Worm (Caenorhabditis elegans): Measurements from ENCODE around the gene frpr-14.
"Not testable (repeated sequence)": the region's sequence is repeated elsewhere in the genome, so short reads cannot be mapped to it uniquely, and the experiment has no call there.

frpr-14 gene

DNA sequence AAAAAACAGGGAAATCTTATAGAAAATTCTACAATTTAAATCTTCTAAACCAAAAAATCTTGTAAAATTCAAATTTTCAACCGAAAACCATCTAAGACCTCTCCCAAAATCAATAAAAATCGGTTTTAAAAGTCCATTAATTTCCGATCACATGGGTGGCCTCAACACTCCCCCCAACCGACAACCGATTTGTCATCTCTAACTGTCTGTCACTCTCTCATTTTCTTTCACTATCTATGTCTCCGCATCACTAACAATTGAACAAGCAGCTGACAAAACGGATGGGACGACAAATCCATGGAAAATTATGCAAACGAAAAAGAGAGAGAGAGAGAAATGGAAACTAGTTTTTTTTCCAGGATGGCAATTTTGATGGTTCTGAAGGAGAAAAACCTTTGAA lies 47.8 kb upstream of the frpr-14 start (continued):
- TF ChIP-seq ceh-9 (tag; optimal IDR thresholded peaks at IDR 0.05) (no peak), ceh-16 (tag; optimal IDR thresholded peaks at IDR 0.05) (no peak), skn-1 (tag; optimal IDR thresholded peaks at IDR 0.05) (peak; percentile 28), nhr-25 (tag; optimal IDR thresholded peaks at IDR 0.05) (peak; percentile 23), nhr-28 (tag; optimal IDR thresholded peaks at IDR 0.05) (no peak), daf-12 (tag; optimal IDR thresholded peaks at IDR 0.05) (no peak), nfya-1 (tag; optimal IDR thresholded peaks at IDR 0.05; ENCODE audit: insufficient read depth) (peak; percentile 65), egl-27 (tag; optimal IDR thresholded peaks at IDR 0.05) (no peak), sea-2 (GFP tag; optimal IDR thresholded peaks at IDR 0.05) (no peak), nhr-43 (tag; optimal IDR thresholded peaks at IDR 0.05; ENCODE audit: poor library complexity, severe bottlenecking) (no peak)

DNA sequence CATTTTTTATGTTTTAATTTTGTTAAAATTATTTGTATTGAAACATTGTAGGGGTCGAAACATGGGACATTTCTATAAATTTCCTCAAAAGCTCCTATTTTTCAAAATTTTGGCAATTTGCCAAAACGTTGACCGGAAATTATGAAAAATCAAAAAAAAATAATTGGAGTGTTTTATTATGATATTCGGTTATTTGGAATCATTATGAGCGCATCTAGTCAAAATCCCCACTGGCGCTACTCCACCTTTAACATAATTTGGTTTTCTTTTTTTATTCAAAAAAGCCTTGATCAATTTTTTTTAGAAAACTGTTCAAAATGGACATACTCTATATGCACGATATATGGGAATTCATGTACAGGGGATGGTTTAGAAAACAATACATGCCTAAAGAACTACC lies 45.5 kb upstream of the frpr-14 start, which contains the start of gene W04H10.2:
Gene W04H10.2 (plus strand): TSS at position 301 of the 400 bp plus-strand sequence.
- TF ChIP-seq nhr-11 (tag; optimal IDR thresholded peaks at IDR 0.05), result no peak
- no peak for TF ChIP-seq ceh-9 (tag; optimal IDR thresholded peaks at IDR 0.05)
- TF ChIP-seq jun-1 (tag; optimal IDR thresholded peaks at IDR 0.05), result no peak
- TF ChIP-seq nhr-67 (tag; optimal IDR thresholded peaks at IDR 0.05), result no peak
- no peak for TF ChIP-seq hmg-11 (tag; optimal IDR thresholded peaks at IDR 0.05)

DNA sequence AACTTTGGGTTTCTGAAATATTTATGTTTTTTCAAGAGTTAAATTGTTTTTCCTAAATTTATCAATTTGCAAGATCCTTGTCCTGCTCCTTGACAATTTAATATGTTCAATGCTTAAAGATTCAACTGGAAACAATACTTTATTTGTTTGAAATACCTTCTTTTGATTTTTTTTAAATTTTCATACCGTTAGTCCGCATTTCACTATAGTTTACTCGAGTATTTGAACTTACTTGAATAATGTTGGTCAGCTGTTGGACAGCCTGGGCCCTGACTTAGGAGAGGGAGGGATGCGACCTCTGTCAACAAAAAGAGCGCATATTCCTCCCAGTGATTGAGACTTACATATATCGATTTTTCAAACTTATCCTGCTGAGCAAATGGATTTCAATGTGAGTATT lies 44.7 kb upstream of the frpr-14 start, which contains the start of gene W04H10.5:
Gene W04H10.5 (plus strand): TSS at position 301 of the 400 bp plus-strand sequence.
- TF ChIP-seq daf-12 (tag; optimal IDR thresholded peaks at IDR 0.05) (no peak), elt-1 (tag; optimal IDR thresholded peaks at IDR 0.05) (no peak)

DNA sequence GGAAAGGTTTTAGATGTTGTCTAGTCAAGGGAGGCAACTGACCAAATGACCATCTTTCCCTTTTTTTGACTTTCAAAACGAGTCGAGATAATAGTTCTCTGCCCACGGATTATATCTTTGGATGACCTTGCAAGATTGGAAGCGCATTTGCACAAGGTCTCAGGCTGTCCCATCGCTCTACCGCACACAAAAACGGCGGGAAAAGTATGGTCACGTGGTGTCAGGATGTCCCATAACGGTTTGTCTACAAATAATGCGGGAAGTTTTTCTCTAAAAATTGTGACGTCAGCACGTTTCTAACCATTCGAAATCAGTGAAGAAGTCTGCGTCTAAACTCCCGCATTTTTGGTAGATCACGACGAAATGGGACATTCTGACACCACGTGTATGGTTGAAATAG lies 42.4 kb upstream of the frpr-14 start, which contains the start of gene W04H10.6:
Gene W04H10.6 (minus strand): TSS at position 101 of the 400 bp plus-strand sequence.
- TF ChIP-seq elt-2 (tag; optimal IDR thresholded peaks at IDR 0.05), result no peak
- no peak for TF ChIP-seq daf-12 (tag; optimal IDR thresholded peaks at IDR 0.05)
- TF ChIP-seq pha-4 (tag; optimal IDR thresholded peaks at IDR 0.05), result no peak
- TF ChIP-seq ama-1 (optimal IDR thresholded peaks at IDR 0.05), result no peak
- TF ChIP-seq elt-1 (tag; optimal IDR thresholded peaks at IDR 0.05), result no peak
- TF ChIP-seq nhr-25 (tag; optimal IDR thresholded peaks at IDR 0.05), result peak; percentile 22

DNA sequence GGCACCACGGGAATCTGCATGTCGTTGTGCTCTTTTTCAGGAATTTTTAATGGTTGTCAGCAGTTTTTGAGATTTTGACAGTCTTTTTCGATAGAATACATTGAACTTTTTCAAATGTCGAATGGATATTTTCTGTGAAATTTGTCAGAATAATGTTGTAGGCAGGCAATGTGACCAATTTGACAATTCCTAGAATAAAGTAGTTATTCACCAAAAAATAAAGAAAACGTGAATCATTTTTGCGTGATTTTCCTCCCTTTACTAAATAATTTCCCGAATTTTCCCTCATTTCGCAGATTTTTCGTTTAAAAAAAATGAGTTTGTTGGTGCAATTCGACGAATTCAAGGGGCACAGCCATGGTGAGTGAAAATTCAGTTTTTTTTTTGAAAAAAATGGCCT lies 42.0 kb upstream of the frpr-14 start, which contains the start of gene W04H10.1:
Gene W04H10.1 (plus strand): TSS at position 301 of the 400 bp plus-strand sequence.
- TF ChIP-seq sea-2 (GFP tag; optimal IDR thresholded peaks at IDR 0.05), result no peak
- no peak for TF ChIP-seq nhr-12 (tag; optimal IDR thresholded peaks at IDR 0.05)
- TF ChIP-seq egl-27 (tag; optimal IDR thresholded peaks at IDR 0.05), result no peak
- TF ChIP-seq aly-2 (tag; optimal IDR thresholded peaks at IDR 0.05), result no peak
- TF ChIP-seq pqm-1 (tag; optimal IDR thresholded peaks at IDR 0.05), result no peak
- no peak for TF ChIP-seq lin-15B (tag; optimal IDR thresholded peaks at IDR 0.05)

DNA sequence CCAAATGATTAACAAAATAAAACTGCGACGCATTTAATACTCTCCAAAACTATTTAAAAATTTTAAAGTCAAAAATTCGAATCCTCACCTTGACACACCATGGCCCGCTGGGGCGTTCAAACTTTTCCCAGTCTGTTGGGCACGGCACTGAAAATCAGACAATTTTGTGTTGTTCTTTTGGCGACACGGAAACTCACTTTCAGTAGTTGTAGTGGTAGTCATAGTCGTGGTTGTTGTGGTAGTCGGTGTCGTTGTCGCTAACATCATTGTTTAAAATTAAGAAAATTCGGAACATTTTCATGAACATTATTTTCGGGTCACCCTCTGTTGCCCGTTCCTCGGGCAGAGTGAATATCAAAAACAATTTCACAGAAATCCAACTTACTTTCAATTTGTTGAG lies 38.4 kb upstream of the frpr-14 start, which contains the start of gene clec-118:
Gene clec-118 (minus strand): TSS at position 101 of the 400 bp plus-strand sequence.
- not testable (repeated sequence) for TF ChIP-seq nhr-12, tbx-2, skn-1 (tag; optimal IDR thresholded peaks at IDR 0.05)

DNA sequence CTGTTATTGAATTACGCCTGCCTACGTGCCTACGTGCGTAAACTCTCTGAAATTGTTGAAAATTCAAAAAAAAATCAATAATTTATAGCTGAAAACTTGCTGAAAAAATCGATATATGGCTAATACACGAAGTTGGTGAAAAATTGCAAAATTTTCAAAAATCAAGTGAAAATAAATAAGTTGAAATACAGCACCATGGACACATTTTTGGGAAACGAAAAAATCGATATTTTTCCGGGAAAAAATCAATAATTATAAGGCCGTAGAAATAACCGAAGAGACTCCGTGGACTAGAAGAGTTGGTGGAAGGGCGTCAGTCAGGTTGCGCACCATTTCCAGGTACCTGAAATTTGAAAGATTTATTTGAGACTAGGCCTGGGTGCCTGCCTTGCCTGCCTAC lies 36.1 kb upstream of the frpr-14 start:
- TF ChIP-seq nfya-1 (tag; optimal IDR thresholded peaks at IDR 0.05; ENCODE audit: insufficient read depth) (no peak), ceh-28 (tag; optimal IDR thresholded peaks at IDR 0.05) (peak; percentile 84)

DNA sequence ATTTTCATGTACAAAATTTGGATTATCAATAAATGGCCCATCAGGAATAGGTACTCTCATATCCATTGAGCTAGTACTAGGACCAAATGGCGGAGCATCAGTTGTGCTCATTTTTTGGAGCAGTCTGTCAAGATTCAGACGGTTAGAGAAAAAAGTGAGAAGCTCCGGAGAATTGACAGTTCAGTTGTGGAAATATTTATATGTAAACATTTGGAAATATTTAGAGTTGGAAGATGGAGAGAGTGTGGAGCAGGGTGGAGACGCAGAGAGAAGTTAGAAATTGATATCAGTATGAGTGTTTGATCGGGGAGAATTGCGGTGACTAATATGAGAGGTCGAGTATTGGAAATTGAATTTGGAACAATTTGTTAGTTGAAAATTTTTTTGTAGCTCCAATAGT lies 29.6 kb upstream of the frpr-14 start:
- TF ChIP-seq nhr-67 (tag; optimal IDR thresholded peaks at IDR 0.05), result no peak
- no peak for TF ChIP-seq aly-2 (tag; optimal IDR thresholded peaks at IDR 0.05)
- TF ChIP-seq eor-1 (tag; optimal IDR thresholded peaks at IDR 0.05), result no peak
- TF ChIP-seq jun-1 (tag; optimal IDR thresholded peaks at IDR 0.05), result no peak
- TF ChIP-seq pha-4 (tag; optimal IDR thresholded peaks at IDR 0.05), result peak; percentile 63
- peak; percentile 64 for TF ChIP-seq elt-2 (tag; optimal IDR thresholded peaks at IDR 0.05)
- TF ChIP-seq nhr-11 (tag; optimal IDR thresholded peaks at IDR 0.05), result no peak
- TF ChIP-seq unc-62 (GFP tag; optimal IDR thresholded peaks at IDR 0.05), result no peak
- peak; percentile 70 for TF ChIP-seq pqm-1 (tag; optimal IDR thresholded peaks at IDR 0.05)

Data from whole organism, L3 larva.